Fruit fly (Drosophila melanogaster) whole organism, prepupa: ENCODE measurements around the gene CG14107.

Source experiments
- CG10631 ChIP-seq: fragments of 200-800 bp; sonication (Bioruptor generic); optimal IDR thresholded peaks from 2 replicates; lab custom pipeline; 2016; ENCODE audit warnings: missing biosample characterization, missing genetic modification characterization
- CG4318 ChIP-seq: fragments of 200-800 bp; sonication (Bioruptor generic); optimal IDR thresholded peaks from 3 replicates; lab custom pipeline; 2017; ENCODE audit warnings: missing biosample characterization, mild to moderate bottlenecking, missing genetic modification characterization
- CG6163 ChIP-seq: fragments of 200-800 bp; sonication (Bioruptor generic); IDR thresholded peaks from 3 replicates; pipeline ENCODE4 v1.3.6; 2022; ENCODE audit warnings: missing biosample characterization, missing genetic modification characterization
- CG8319 ChIP-seq: fragments of 200-800 bp; sonication (Bioruptor generic); optimal IDR thresholded peaks from 3 replicates; lab custom pipeline; 2016; ENCODE audit warnings: missing biosample characterization, missing genetic modification characterization
- CG8632 ChIP-seq: fragments of 200-800 bp; sonication (Bioruptor generic); optimal IDR thresholded peaks from 3 replicates; lab custom pipeline; 2016; ENCODE audit warnings: missing biosample characterization, missing genetic modification characterization
- Eip78C ChIP-seq: fragments of 200-800 bp; sonication (Bioruptor generic); peaks from one replicate; lab custom pipeline; 2016; ENCODE audit warnings: missing biosample characterization, missing genetic modification characterization
- Ets21C ChIP-seq: fragments of 200-800 bp; sonication (Bioruptor generic); optimal IDR thresholded peaks from 3 replicates; lab custom pipeline; 2016; ENCODE audit warnings: missing biosample characterization, missing genetic modification characterization
- Ets96B ChIP-seq: fragments of 200-800 bp; optimal IDR thresholded peaks from 2 replicates; lab custom pipeline; 2019; ENCODE audit warnings: missing biosample characterization, mild to moderate bottlenecking, missing genetic modification characterization, moderate library complexity
- Gug ChIP-seq: fragments of 200-800 bp; sonication (Bioruptor generic); IDR thresholded peaks from 2 replicates; pipeline ENCODE4 v1.3.6; 2022; ENCODE audit warnings: missing biosample characterization, missing genetic modification characterization
- Sox102F ChIP-seq: fragments of 200-800 bp; sonication (Bioruptor generic); optimal IDR thresholded peaks from 2 replicates; lab custom pipeline; 2016; ENCODE audit warnings: missing biosample characterization, mild to moderate bottlenecking, missing genetic modification characterization
- Sox15 ChIP-seq: fragments of 200-800 bp; sonication (Bioruptor generic); optimal IDR thresholded peaks from 3 replicates; lab custom pipeline; 2016; ENCODE audit warnings: missing biosample characterization, missing genetic modification characterization
- dsx ChIP-seq: fragments of 200-800 bp; optimal IDR thresholded peaks from 3 replicates; lab custom pipeline; 2019; ENCODE audit warnings: missing biosample characterization, mild to moderate bottlenecking, missing genetic modification characterization, moderate library complexity; ENCODE audit not compliant: poor library complexity, severe bottlenecking
- fd85E ChIP-seq: fragments of 200-800 bp; sonication (Bioruptor generic); optimal IDR thresholded peaks from 3 replicates; lab custom pipeline; 2016; ENCODE audit warnings: missing biosample characterization, missing genetic modification characterization

DNA sequence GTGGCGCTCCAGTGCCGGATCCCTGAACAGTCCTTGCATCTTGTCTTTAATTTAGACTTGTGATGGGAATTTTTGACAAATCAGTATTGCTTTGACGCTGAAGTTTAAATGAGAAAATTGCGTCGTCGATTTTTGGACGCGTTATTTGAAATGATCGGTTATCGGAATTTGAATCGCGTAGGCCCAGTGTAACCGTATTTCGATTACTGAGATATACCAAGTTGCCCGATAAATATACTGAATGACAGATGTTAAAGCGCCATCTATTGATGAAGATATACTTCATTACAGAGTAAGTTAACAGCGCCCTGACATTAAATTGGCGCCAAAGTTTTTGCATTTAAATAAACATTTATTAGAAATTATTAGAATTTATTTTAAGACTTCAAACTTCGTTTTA is 8.7 kb upstream of the CG14107 start, which contains the start of gene Poc1:
- TF ChIP-seq Ets96B (tag; lab: Kevin White, UChicago) (no peak), Sox102F (GFP tag; lab: Kevin White, UChicago) (no peak), CG8632 (GFP tag; lab: Kevin White, UChicago) (no peak), dsx (GFP tag; lab: Kevin White, UChicago) (no peak), Eip78C (GFP tag; lab: Kevin White, UChicago) (no peak), fd85E (no peak), Sox15 (no peak), CG4318 (GFP tag; lab: Kevin White, UChicago) (no peak), Gug (no peak), CG10631 (GFP tag; lab: Kevin White, UChicago) (no peak), CG6163 (GFP tag; lab: Robert Waterston, UW) (no peak), CG8319 (GFP tag; lab: Kevin White, UChicago) (no peak), Ets21C (GFP tag; lab: Kevin White, UChicago) (no peak)
